Fruit fly (Drosophila melanogaster): ENCODE results near the gene Ptpa.
A peak's percentile ranks its signal among the peaks of the same experiment; 100 is the strongest.

Gene Ptpa

DNA sequence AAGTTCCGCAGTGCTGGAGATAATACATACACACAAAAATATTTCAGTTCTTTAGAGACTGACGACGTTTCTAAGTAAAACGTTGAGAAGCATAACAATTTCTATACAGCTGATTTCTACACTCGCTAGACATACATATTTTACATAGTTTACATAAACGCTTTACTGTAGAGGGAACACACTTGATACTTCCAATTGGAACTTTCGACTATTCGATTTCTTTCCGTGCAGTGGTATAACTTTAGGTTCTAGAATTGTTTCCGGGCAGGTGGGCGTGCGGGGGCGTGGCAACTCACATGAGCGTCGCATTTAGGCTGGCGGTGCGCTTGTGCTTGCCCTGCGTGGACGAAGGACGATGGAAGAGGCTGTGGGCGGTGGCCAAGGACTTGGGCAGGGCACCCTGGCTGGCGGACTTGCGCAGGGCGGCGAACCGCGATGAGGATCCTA lies 4.3 kb upstream of the Ptpa start (continued):
- no peak for TF ChIP-seq B-H1 (GFP tag; IDR thresholded peaks at IDR 0.05)
- no peak for TF ChIP-seq CG10462 (GFP tag; optimal IDR thresholded peaks at IDR 0.05)
- no peak for TF ChIP-seq CG17912 (GFP tag; optimal IDR thresholded peaks at IDR 0.05)
- no peak for TF ChIP-seq Deaf1 (tag; optimal IDR thresholded peaks at IDR 0.05)
- no peak for TF ChIP-seq Kr (GFP tag; optimal IDR thresholded peaks at IDR 0.05)
- no peak for TF ChIP-seq CG16779 (GFP tag; IDR thresholded peaks at IDR 0.05)
- TF ChIP-seq crc (GFP tag; optimal IDR thresholded peaks at IDR 0.05) = no peak
- no peak for TF ChIP-seq CG9797 (GFP tag; optimal IDR thresholded peaks at IDR 0.05)
- no peak for TF ChIP-seq ase (GFP tag; IDR thresholded peaks at IDR 0.05)
- no peak for TF ChIP-seq dan (GFP tag; IDR thresholded peaks at IDR 0.05)
- TF ChIP-seq Blimp-1 (GFP tag; optimal IDR thresholded peaks at IDR 0.05) = no peak
- TF ChIP-seq Hmx (GFP tag; optimal IDR thresholded peaks at IDR 0.05) = no peak
- no peak for TF ChIP-seq Camta (GFP tag; optimal IDR thresholded peaks at IDR 0.05)
- TF ChIP-seq sob (GFP tag; IDR thresholded peaks at IDR 0.05) = no peak
- TF ChIP-seq grau (tag; optimal IDR thresholded peaks at IDR 0.05) = no peak
- TF ChIP-seq da (GFP tag; optimal IDR thresholded peaks at IDR 0.05) = no peak
- TF ChIP-seq dmrt11E (tag; optimal IDR thresholded peaks at IDR 0.05) = no peak
- TF ChIP-seq CG32532 (GFP tag; IDR thresholded peaks at IDR 0.05) = no peak
- no peak for TF ChIP-seq CG12744 (GFP tag; optimal IDR thresholded peaks at IDR 0.05)
- TF ChIP-seq CG3726 (GFP tag; IDR thresholded peaks at IDR 0.05) = no peak
- TF ChIP-seq CG15011 (GFP tag; optimal IDR thresholded peaks at IDR 0.05) = no peak
- peak; percentile 13 for TF ChIP-seq Oli (tag; optimal IDR thresholded peaks at IDR 0.05)
- no peak for TF ChIP-seq shn (GFP tag; optimal IDR thresholded peaks at IDR 0.05)
- TF ChIP-seq abd-A (tag; optimal IDR thresholded peaks at IDR 0.05) = no peak
- TF ChIP-seq ftz-f1 (GFP tag; optimal IDR thresholded peaks at IDR 0.05) = no peak
- no peak for TF ChIP-seq Lim3 (GFP tag; IDR thresholded peaks at IDR 0.05)
- no peak for TF ChIP-seq dimm (GFP tag; IDR thresholded peaks at IDR 0.05)
- peak; percentile 2 for TF ChIP-seq Hsf (GFP tag; optimal IDR thresholded peaks at IDR 0.05)
- TF ChIP-seq ranshi (GFP tag; IDR thresholded peaks at IDR 0.05) = no peak

DNA sequence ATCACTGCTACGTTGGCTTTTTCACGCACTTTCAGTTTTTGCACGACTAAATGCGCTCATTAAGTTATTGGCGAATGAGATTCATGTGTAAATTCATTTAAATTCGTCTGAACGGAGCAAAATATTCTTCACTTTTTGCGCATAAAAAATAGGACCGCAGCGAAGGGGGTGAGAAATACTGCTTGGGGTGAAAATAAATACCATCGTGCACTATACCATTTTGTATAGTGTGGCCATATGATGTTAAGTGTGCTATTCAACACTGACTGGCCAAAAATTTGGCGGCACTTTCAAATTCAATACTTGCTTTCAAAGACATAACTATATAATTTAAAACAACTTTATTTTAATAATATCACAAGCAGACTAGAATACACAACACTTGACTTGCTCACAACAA lies 3.6 kb upstream of the Ptpa start, which contains the start of gene GramD1B:
Gene GramD1B (minus strand): TSS at position 131 of the 400 bp plus-strand sequence.
- TF ChIP-seq zen (tag; optimal IDR thresholded peaks at IDR 0.05) (peak; percentile 25), Hr78 (GFP tag; optimal IDR thresholded peaks at IDR 0.05) (no peak), yki (optimal IDR thresholded peaks at IDR 0.05) (no peak), Bdp1 (GFP tag; optimal IDR thresholded peaks at IDR 0.05) (no peak), CG10274 (GFP tag; optimal IDR thresholded peaks at IDR 0.05) (no peak), CG7357 (GFP tag; IDR thresholded peaks at IDR 0.05) (no peak), sisA (GFP tag; IDR thresholded peaks at IDR 0.05) (no peak), dpn (GFP tag; optimal IDR thresholded peaks at IDR 0.05) (peak in 1 of 2 experiments; percentile 22), CG11504 (tag; optimal IDR thresholded peaks at IDR 0.05) (peak; percentile 6), pnt (GFP tag; optimal IDR thresholded peaks at IDR 0.05) (no peak), Atf-2 (GFP tag; optimal IDR thresholded peaks at IDR 0.05) (no peak), crol (GFP tag; IDR thresholded peaks at IDR 0.05) (no peak), MBD-R2 (GFP tag; IDR thresholded peaks at IDR 0.05) (peak; percentile 43; the same call in 1 of the 2 replicates), Dek (tag; optimal IDR thresholded peaks at IDR 0.05) (peak; percentile 3), CG10565 (GFP tag; optimal IDR thresholded peaks at IDR 0.05) (no peak), pb (GFP tag; optimal IDR thresholded peaks at IDR 0.05) (no peak), jumu (GFP tag; optimal IDR thresholded peaks at IDR 0.05) (no peak), trh (GFP tag; optimal IDR thresholded peaks at IDR 0.05) (no peak), jigr1 (GFP tag; IDR thresholded peaks at IDR 0.05) (no peak), Gsc (GFP tag; IDR thresholded peaks at IDR 0.05) (no peak), HmgD (GFP tag; optimal IDR thresholded peaks at IDR 0.05) (peak; percentile 13), jing (GFP tag; optimal IDR thresholded peaks at IDR 0.05) (no peak), twi (tag; optimal IDR thresholded peaks at IDR 0.05) (no peak), p53 (GFP tag; optimal IDR thresholded peaks at IDR 0.05) (no peak), CG14965 (GFP tag; optimal IDR thresholded peaks at IDR 0.05; ENCODE audit: borderline replicate concordance) (no peak)
